Fruit fly (Drosophila melanogaster) whole organism, adult: ENCODE results near the gene TwdlN.

Experiments
- CG33017 ChIP-seq: fragments of 200-800 bp; sonication (Bioruptor generic); optimal IDR thresholded peaks from 2 replicates; lab custom pipeline; 2018; ENCODE audit warnings: missing biosample characterization, mild to moderate bottlenecking, missing genetic modification characterization, moderate library complexity
- Mnt ChIP-seq: fragments of 200-800 bp; sonication (Bioruptor generic); optimal IDR thresholded peaks from 2 replicates; lab custom pipeline; 2016; ENCODE audit warnings: missing biosample characterization, mild to moderate bottlenecking, missing genetic modification characterization
- bab1 ChIP-seq: fragments of 200-800 bp; sonication (Bioruptor generic); optimal IDR thresholded peaks from 3 replicates; lab custom pipeline; 2019; ENCODE audit warnings: missing biosample characterization, mild to moderate bottlenecking, missing genetic modification characterization, moderate library complexity
- cic ChIP-seq: fragments of 200-800 bp; sonication (Bioruptor generic); optimal IDR thresholded peaks from 2 replicates; lab custom pipeline; 2017; ENCODE audit warnings: missing biosample characterization, mild to moderate bottlenecking, missing genetic modification characterization, moderate library complexity
- ovo ChIP-seq: fragments of 200-800 bp; sonication (Bioruptor generic); optimal IDR thresholded peaks from 2 replicates; lab custom pipeline; 2016; ENCODE audit warnings: missing biosample characterization, missing genetic modification characterization
- pad ChIP-seq: fragments of 200-800 bp; sonication (Bioruptor generic); optimal IDR thresholded peaks from 3 replicates; lab custom pipeline; 2017; ENCODE audit warnings: missing biosample characterization, missing genetic modification characterization, mild to moderate bottlenecking, moderate library complexity, missing genetic modification reagents
- tj ChIP-seq: fragments of 200-800 bp; sonication (Bioruptor generic); optimal IDR thresholded peaks from 3 replicates; lab custom pipeline; 2017; ENCODE audit warnings: missing biosample characterization, mild to moderate bottlenecking, missing genetic modification characterization, moderate library complexity

dm6 chr3R:26623493-26623956 is 8.1 kb upstream of the TwdlN start, which contains the start of gene TwdlB:
- TF ChIP-seq ovo (GFP tag; lab: Kevin White, UChicago) (no peak), cic (GFP tag; lab: Kevin White, UChicago) (no peak), CG33017 (tag; lab: Kevin White, UChicago) (no peak), Mnt (no peak), pad (GFP tag; lab: Kevin White, UChicago) (no peak), bab1 (GFP tag; lab: Kevin White, UChicago) (no peak), tj (GFP tag; lab: Kevin White, UChicago) (no peak)
